Worm (Caenorhabditis elegans): Measurements from ENCODE around the gene F13E9.5.

DNA sequence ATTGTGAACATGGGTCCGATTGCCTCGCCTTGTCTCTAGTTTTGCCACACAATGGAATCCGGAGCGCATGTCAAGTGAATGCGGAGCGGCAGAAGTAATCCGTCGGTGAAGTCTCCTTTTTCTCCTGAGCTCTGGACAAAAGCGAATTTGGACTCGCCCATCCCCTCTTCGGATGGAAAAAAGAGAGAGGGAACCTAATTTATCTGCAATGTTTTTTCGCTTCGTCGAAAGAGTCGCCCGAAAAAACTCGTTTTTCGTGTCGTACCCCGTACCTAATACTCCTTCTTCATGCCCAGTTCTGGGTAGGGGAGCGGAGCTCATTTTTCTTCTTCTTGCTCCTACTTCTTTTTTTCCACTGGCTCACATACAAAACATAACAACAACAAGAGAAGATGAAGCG lies 14.0 kb downstream of the F13E9.5 start:
- TF ChIP-seq him-1 (tag; optimal IDR thresholded peaks at IDR 0.05) (peak; percentile 1), dao-5 (tag; optimal IDR thresholded peaks at IDR 0.05) (no peak), W03F9.2 (tag; optimal IDR thresholded peaks at IDR 0.05) (no peak)

All from whole organism, L4/young adult.